Fruit fly (Drosophila melanogaster): Measurements from ENCODE around the gene CG15450.

CG15450 gene

dm6 chrX:20821846-20822245 is at the start of gene CG15450:
TSS of gene CG15450 (plus strand) at chrX:20822146.
- TF ChIP-seq EcR (GFP tag; optimal IDR thresholded peaks at IDR 0.05), result no peak
- TF ChIP-seq Dll (optimal IDR thresholded peaks at IDR 0.05), result no peak
- TF ChIP-seq CG8478 (optimal IDR thresholded peaks at IDR 0.05), result no peak

- no peak for TF ChIP-seq Dll (optimal IDR thresholded peaks at IDR 0.05)
- TF ChIP-seq EcR (GFP tag; optimal IDR thresholded peaks at IDR 0.05), result no peak
- no peak for TF ChIP-seq usp (GFP tag; optimal IDR thresholded peaks at IDR 0.05)
- no peak for TF ChIP-seq pan (optimal IDR thresholded peaks at IDR 0.05)
- no peak for TF ChIP-seq CG8478 (optimal IDR thresholded peaks at IDR 0.05)
- no peak for TF ChIP-seq psq (optimal IDR thresholded peaks at IDR 0.05)
Observed at dm6 chrX:20776281-20776680, 45.7 kb upstream of the CG15450 start.

- TF ChIP-seq CG8478 (optimal IDR thresholded peaks at IDR 0.05) (no peak), pan (optimal IDR thresholded peaks at IDR 0.05) (no peak), usp (GFP tag; optimal IDR thresholded peaks at IDR 0.05) (no peak), Dll (optimal IDR thresholded peaks at IDR 0.05) (no peak), psq (optimal IDR thresholded peaks at IDR 0.05) (no peak), EcR (GFP tag; optimal IDR thresholded peaks at IDR 0.05) (no peak)
Observed at dm6 chrX:20781120-20781519, 40.8 kb upstream of the CG15450 start, which contains the start of gene CG32507. TSS of gene CG32507 (minus strand) at chrX:20781220.

- TF ChIP-seq Dll (optimal IDR thresholded peaks at IDR 0.05) (no peak), pan (optimal IDR thresholded peaks at IDR 0.05) (no peak), psq (optimal IDR thresholded peaks at IDR 0.05) (no peak), usp (GFP tag; optimal IDR thresholded peaks at IDR 0.05) (no peak), EcR (GFP tag; optimal IDR thresholded peaks at IDR 0.05) (no peak), CG8478 (optimal IDR thresholded peaks at IDR 0.05) (no peak)
Observed at dm6 chrX:20797488-20797887, 24.5 kb upstream of the CG15450 start.

- no peak for TF ChIP-seq pan (optimal IDR thresholded peaks at IDR 0.05)
- no peak for TF ChIP-seq psq (optimal IDR thresholded peaks at IDR 0.05)
- TF ChIP-seq EcR (GFP tag; optimal IDR thresholded peaks at IDR 0.05), result no peak
- no peak for TF ChIP-seq Dll (optimal IDR thresholded peaks at IDR 0.05)
- no peak for TF ChIP-seq CG8478 (optimal IDR thresholded peaks at IDR 0.05)
- no peak for TF ChIP-seq usp (GFP tag; optimal IDR thresholded peaks at IDR 0.05)
Observed at dm6 chrX:20826147-20826546, 4.2 kb downstream of the CG15450 start.

dm6 chrX:20863704-20864103 is 41.8 kb downstream of the CG15450 start:
- TF ChIP-seq CG8478 (optimal IDR thresholded peaks at IDR 0.05) (no peak), pan (optimal IDR thresholded peaks at IDR 0.05) (no peak)

dm6 chrX:20869297-20869696 is 47.4 kb downstream of the CG15450 start, which contains the start of gene CG1314:
TSS of gene CG1314 (minus strand) at chrX:20869397.
- TF ChIP-seq pan (optimal IDR thresholded peaks at IDR 0.05) (no peak), usp (GFP tag; optimal IDR thresholded peaks at IDR 0.05) (no peak), Dll (optimal IDR thresholded peaks at IDR 0.05) (no peak)

Measured in whole organism.